Fruit fly (Drosophila melanogaster) whole organism, pupa: ENCODE data around the gene CG43064.
A peak's percentile ranks its signal among the peaks of the same experiment; 100 is the strongest.

Source experiments
- CG10348 ChIP-seq: fragments of 200-800 bp; sonication (Bioruptor generic); IDR thresholded peaks from 2 replicates; pipeline ENCODE4 v1.3.6; 2022; ENCODE audit warnings: missing biosample characterization, missing genetic modification characterization
- CG12605 ChIP-seq: fragments of 200-800 bp; sonication (Bioruptor generic); IDR thresholded peaks from 2 replicates; pipeline ENCODE4 v1.3.6; 2022; ENCODE audit warnings: missing biosample characterization, missing genetic modification characterization
- CG13204 ChIP-seq: fragments of 200-800 bp; sonication (Bioruptor generic); optimal IDR thresholded peaks from 2 replicates; lab custom pipeline; 2018; ENCODE audit warnings: missing biosample characterization, mild to moderate bottlenecking, missing genetic modification characterization, moderate library complexity
- CG14655 ChIP-seq: fragments of 200-800 bp; sonication (Bioruptor generic); optimal IDR thresholded peaks from 3 replicates; lab custom pipeline; 2017; ENCODE audit warnings: mild to moderate bottlenecking, missing biosample characterization, missing genetic modification reagents, missing genetic modification characterization
- CG15710 ChIP-seq: fragments of 200-800 bp; sonication (Bioruptor generic); optimal IDR thresholded peaks from 2 replicates; lab custom pipeline; 2018; ENCODE audit warnings: missing biosample characterization, mild to moderate bottlenecking, missing genetic modification characterization, moderate library complexity
- CG17806 ChIP-seq: fragments of 200-800 bp; sonication (Bioruptor generic); optimal IDR thresholded peaks from 2 replicates; lab custom pipeline; 2018; ENCODE audit warnings: missing biosample characterization, mild to moderate bottlenecking, missing genetic modification characterization, moderate library complexity
- CG32121 ChIP-seq: fragments of 200-800 bp; sonication (Bioruptor generic); IDR thresholded peaks from 2 replicates; pipeline ENCODE4 v1.3.6; 2022; ENCODE audit warnings: missing biosample characterization, missing genetic modification characterization
- CG34367 ChIP-seq: fragments of 200-800 bp; sonication (Bioruptor generic); optimal IDR thresholded peaks from 2 replicates; lab custom pipeline; 2018; ENCODE audit warnings: missing biosample characterization, mild to moderate bottlenecking, missing genetic modification characterization
- CG4496 ChIP-seq: fragments of 200-800 bp; sonication (Bioruptor generic); IDR thresholded peaks from 3 replicates; pipeline ENCODE4 v1.3.6; 2022; ENCODE audit warnings: missing biosample characterization, missing genetic modification characterization
- CG8159 ChIP-seq: fragments of 200-800 bp; sonication (Bioruptor generic); optimal IDR thresholded peaks from 3 replicates; lab custom pipeline; 2018; ENCODE audit warnings: missing biosample characterization, mild to moderate bottlenecking, missing genetic modification characterization, moderate library complexity
- CG8301 ChIP-seq: fragments of 200-800 bp; sonication (Bioruptor generic); optimal IDR thresholded peaks from 2 replicates; lab custom pipeline; 2018; ENCODE audit warnings: missing biosample characterization, mild to moderate bottlenecking, missing genetic modification characterization
- CG9948 ChIP-seq: fragments of 200-800 bp; sonication (Bioruptor generic); optimal IDR thresholded peaks from 2 replicates; lab custom pipeline; 2018; ENCODE audit warnings: missing biosample characterization, mild to moderate bottlenecking, missing genetic modification characterization, moderate library complexity
- D1 ChIP-seq: fragments of 200-800 bp; sonication (Bioruptor generic); optimal IDR thresholded peaks from 2 replicates; lab custom pipeline; 2018; ENCODE audit warnings: missing biosample characterization, mild to moderate bottlenecking, missing genetic modification characterization, moderate library complexity
- EcR ChIP-seq: fragments of 200-800 bp; sonication (Bioruptor generic); optimal IDR thresholded peaks from 3 replicates; lab custom pipeline; 2019; ENCODE audit warnings: missing biosample characterization, missing genetic modification characterization, mild to moderate bottlenecking, moderate library complexity, missing genetic modification reagents
- Ets98B ChIP-seq: fragments of 200-800 bp; sonication (Bioruptor generic); IDR thresholded peaks from 2 replicates; pipeline ENCODE4 v1.3.6; 2022; ENCODE audit warnings: missing biosample characterization, missing genetic modification characterization
- Pif1A ChIP-seq: fragments of 200-800 bp; sonication (Bioruptor generic); optimal IDR thresholded peaks from 3 replicates; lab custom pipeline; 2016; ENCODE audit warnings: missing biosample characterization, missing genetic modification characterization
- Pif1B ChIP-seq: fragments of 200-800 bp; sonication (Bioruptor generic); optimal IDR thresholded peaks from 3 replicates; lab custom pipeline; 2016; ENCODE audit warnings: missing biosample characterization, missing genetic modification characterization
- Snoo ChIP-seq: fragments of 200-800 bp; sonication (Bioruptor generic); optimal IDR thresholded peaks from 3 replicates; lab custom pipeline; 2017; ENCODE audit warnings: missing biosample characterization, mild to moderate bottlenecking, missing genetic modification characterization, inconsistent platforms
- fd96Ca ChIP-seq: fragments of 200-800 bp; sonication (Bioruptor generic); IDR thresholded peaks from 3 replicates; pipeline ENCODE4 v1.3.6; 2022; ENCODE audit warnings: missing biosample characterization, missing genetic modification characterization
- gl ChIP-seq: fragments of 200-800 bp; sonication (Bioruptor generic); optimal IDR thresholded peaks from 2 replicates; lab custom pipeline; 2018; ENCODE audit warnings: missing biosample characterization, mild to moderate bottlenecking, missing genetic modification characterization
- rn ChIP-seq: fragments of 200-800 bp; sonication (Bioruptor generic); IDR thresholded peaks from 2 replicates; pipeline ENCODE4 v1.3.6; 2022; ENCODE audit warnings: missing biosample characterization, missing genetic modification characterization

The CG43064 gene

DNA sequence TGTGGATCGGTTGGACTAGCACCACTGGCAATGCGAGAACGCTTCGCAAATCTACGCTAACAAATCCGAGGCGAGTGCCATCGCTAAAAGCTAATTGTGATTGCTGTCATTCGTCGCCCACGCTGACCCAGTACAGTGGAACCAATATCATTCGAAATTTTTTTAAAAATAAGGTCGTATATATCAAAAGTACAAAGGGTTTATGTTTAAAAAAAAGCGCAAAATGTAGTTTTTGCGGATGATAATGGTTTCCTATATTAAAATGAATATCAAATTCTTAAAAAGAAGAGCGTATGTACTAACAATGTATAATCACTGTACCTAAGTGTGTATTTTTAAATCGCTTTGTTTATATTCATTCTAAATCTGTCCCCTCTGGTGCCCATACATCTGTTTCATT is 51.2 kb downstream of the CG43064 start:
- TF ChIP-seq CG14655 (GFP tag; lab: Kevin White, UChicago) (no peak), CG4496 (GFP tag; lab: Robert Waterston, UW) (peak; percentile 48; the same call in 2 of the 3 replicates), Snoo (no peak), Ets98B (GFP tag; lab: Robert Waterston, UW) (peak; percentile 49), CG8301 (tag; lab: Kevin White, UChicago) (no peak), Pif1A (GFP tag; lab: Kevin White, UChicago) (no peak), CG13204 (no peak), CG8159 (tag; lab: Kevin White, UChicago) (no peak), CG9948 (tag; lab: Kevin White, UChicago) (no peak), fd96Ca (GFP tag; lab: Robert Waterston, UW) (no peak), CG17806 (tag; lab: Kevin White, UChicago) (no peak), D1 (tag; lab: Kevin White, UChicago) (no peak), EcR (GFP tag; lab: Kevin White, UChicago) (no peak), CG15710 (no peak), CG10348 (no peak), gl (tag; lab: Kevin White, UChicago) (no peak), CG32121 (GFP tag; lab: Robert Waterston, UW) (peak; percentile 85), rn (GFP tag; lab: Robert Waterston, UW) (0 out of 2 replicates have a peak, but pooled peaks have one; percentile 15), CG34367 (no peak), Pif1B (GFP tag; lab: Kevin White, UChicago) (no peak), CG12605 (GFP tag; lab: Robert Waterston, UW) (no peak)
- TF ChIP-seq, all 21 proteins: peak for 4
